Worm (Caenorhabditis elegans) whole organism, late embryonic: ENCODE measurements around the gene rocf-1.

Experiments
- C08G9.2 ChIP-seq: sonication (generic microtip); optimal IDR thresholded peaks from 2 replicates; lab custom pipeline; 2016; ENCODE audit warnings: mild to moderate bottlenecking, missing genetic modification characterization, moderate library complexity, missing compliant biosample characterization
- C38D4.7 ChIP-seq: fragments of 200-800 bp; sonication (Bioruptor generic); optimal IDR thresholded peaks from 2 replicates; lab custom pipeline; 2018; ENCODE audit warnings: mild to moderate bottlenecking, missing genetic modification characterization, moderate library complexity, missing compliant biosample characterization
- F13H6.1 ChIP-seq: sonication (generic microtip); optimal IDR thresholded peaks from 2 replicates; lab custom pipeline; 2016; ENCODE audit warnings: missing genetic modification characterization, missing compliant biosample characterization
- K02D7.2 ChIP-seq: sonication (generic microtip); optimal IDR thresholded peaks from 2 replicates; lab custom pipeline; 2017; ENCODE audit warnings: mild to moderate bottlenecking, missing genetic modification characterization, missing compliant biosample characterization
- K09A11.1 ChIP-seq: sonication (generic microtip); optimal IDR thresholded peaks from 2 replicates; lab custom pipeline; 2017; ENCODE audit warnings: antibody characterized with exemption, mild to moderate bottlenecking, missing genetic modification characterization, missing compliant biosample characterization; ENCODE audit not compliant: insufficient read depth
- T23F11.4 ChIP-seq: fragments of 200-800 bp; sonication (Bioruptor generic); optimal IDR thresholded peaks from 2 replicates; lab custom pipeline; 2018; ENCODE audit warnings: mild to moderate bottlenecking, missing genetic modification characterization, missing compliant biosample characterization
- ceh-14 ChIP-seq: sonication (generic microtip); optimal IDR thresholded peaks from 2 replicates; lab custom pipeline; 2016; ENCODE audit warnings: missing genotype, missing genetic modification characterization, missing compliant biosample characterization
- ceh-19 ChIP-seq: fragments of 200-800 bp; sonication (Bioruptor generic); optimal IDR thresholded peaks from 2 replicates; lab custom pipeline; 2018; ENCODE audit warnings: mild to moderate bottlenecking, missing genetic modification characterization, missing compliant biosample characterization
- ceh-2 ChIP-seq: sonication (generic microtip); optimal IDR thresholded peaks from 2 replicates; lab custom pipeline; 2016; ENCODE audit warnings: missing genotype, missing genetic modification characterization, missing compliant biosample characterization
- ceh-22 ChIP-seq: sonication (generic microtip); optimal IDR thresholded peaks from 2 replicates; lab custom pipeline; 2017; ENCODE audit warnings: missing biosample characterization, missing genetic modification characterization
- ceh-30 ChIP-seq: fragments of 150-350 bp; optimal IDR thresholded peaks from 2 replicates; lab custom pipeline; 2014; ENCODE audit warnings: missing biosample characterization, missing genetic modification characterization
- ceh-34 ChIP-seq: sonication (generic microtip); optimal IDR thresholded peaks from 2 replicates; lab custom pipeline; 2016; ENCODE audit warnings: mild to moderate bottlenecking, missing genetic modification characterization, missing compliant biosample characterization
- ceh-45 ChIP-seq: fragments of 200-800 bp; sonication (Bioruptor generic); IDR thresholded peaks from 2 replicates; pipeline ENCODE4 v1.3.6; 2022; ENCODE audit warnings: missing genetic modification reagents, missing genetic modification characterization, missing compliant biosample characterization
- ceh-48 ChIP-seq: sonication (generic microtip); optimal IDR thresholded peaks from 2 replicates; lab custom pipeline; 2016; ENCODE audit warnings: missing genetic modification characterization, inconsistent platforms, missing compliant biosample characterization
- ceh-6 ChIP-seq: fragments of 200-800 bp; sonication (Bioruptor generic); optimal IDR thresholded peaks from 2 replicates; lab custom pipeline; 2018; ENCODE audit warnings: mild to moderate bottlenecking, missing genetic modification characterization, missing compliant biosample characterization
- ceh-9 ChIP-seq: sonication (generic microtip); optimal IDR thresholded peaks from 2 replicates; lab custom pipeline; 2016; ENCODE audit warnings: mild to moderate bottlenecking, missing genetic modification characterization, inconsistent platforms, missing compliant biosample characterization
- che-1 ChIP-seq: sonication (generic microtip); optimal IDR thresholded peaks from 2 replicates; lab custom pipeline; 2016; ENCODE audit warnings: mild to moderate bottlenecking, missing genetic modification characterization, missing compliant biosample characterization
- dmd-4 ChIP-seq: sonication (generic microtip); optimal IDR thresholded peaks from 2 replicates; lab custom pipeline; 2016; ENCODE audit warnings: borderline replicate concordance, missing genetic modification characterization, missing compliant biosample characterization
- dve-1 ChIP-seq: sonication (generic microtip); optimal IDR thresholded peaks from 2 replicates; lab custom pipeline; 2017; ENCODE audit warnings: antibody characterized with exemption, mild to moderate bottlenecking, missing genetic modification characterization, missing compliant biosample characterization
- fax-1 ChIP-seq: sonication (generic microtip); optimal IDR thresholded peaks from 2 replicates; lab custom pipeline; 2016; ENCODE audit warnings: missing genotype, missing genetic modification characterization, missing compliant biosample characterization
- fkh-10 ChIP-seq: fragments of 150-350 bp; optimal IDR thresholded peaks from 2 replicates; lab custom pipeline; 2014; ENCODE audit warnings: missing biosample characterization, missing genetic modification reagents, missing genetic modification characterization
- fkh-6 ChIP-seq: sonication (generic microtip); optimal IDR thresholded peaks from 2 replicates; lab custom pipeline; 2016; ENCODE audit warnings: missing genetic modification characterization, missing compliant biosample characterization
- gmeb-2 ChIP-seq: sonication (generic microtip); optimal IDR thresholded peaks from 2 replicates; lab custom pipeline; 2016; ENCODE audit warnings: missing genetic modification characterization, inconsistent platforms, missing compliant biosample characterization
- hlh-13 ChIP-seq: fragments of 200-800 bp; sonication (Bioruptor generic); optimal IDR thresholded peaks from 2 replicates; lab custom pipeline; 2018; ENCODE audit warnings: mild to moderate bottlenecking, missing genetic modification characterization, missing compliant biosample characterization
- lim-6 ChIP-seq: sonication (generic microtip); optimal IDR thresholded peaks from 2 replicates; lab custom pipeline; 2016; ENCODE audit warnings: missing genetic modification characterization, missing compliant biosample characterization
- lin-11 ChIP-seq: fragments of 200-800 bp; sonication (Bioruptor generic); optimal IDR thresholded peaks from 2 replicates; lab custom pipeline; 2018; ENCODE audit warnings: mild to moderate bottlenecking, missing genetic modification characterization, missing compliant biosample characterization
- madf-2 ChIP-seq: sonication (generic microtip); optimal IDR thresholded peaks from 2 replicates; lab custom pipeline; 2017; ENCODE audit warnings: missing genetic modification characterization, missing compliant biosample characterization
- nfya-1 ChIP-seq: sonication (generic microtip); optimal IDR thresholded peaks from 2 replicates; lab custom pipeline; 2017; ENCODE audit warnings: missing genetic modification characterization, mild to moderate bottlenecking, missing compliant biosample characterization, antibody characterized with exemption, moderate library complexity
- npax-4 ChIP-seq: sonication (generic microtip); optimal IDR thresholded peaks from 2 replicates; lab custom pipeline; 2016; ENCODE audit warnings: missing genetic modification characterization, missing compliant biosample characterization
- odd-2 ChIP-seq: sonication (generic microtip); optimal IDR thresholded peaks from 2 replicates; lab custom pipeline; 2017; ENCODE audit warnings: antibody characterized with exemption, mild to moderate bottlenecking, missing genetic modification characterization, missing compliant biosample characterization
- pag-3 ChIP-seq: sonication (generic microtip); optimal IDR thresholded peaks from 2 replicates; lab custom pipeline; 2016; ENCODE audit warnings: missing compliant biosample characterization, missing genetic modification characterization, borderline replicate concordance
- pat-9 ChIP-seq: fragments of 200-800 bp; sonication (Bioruptor generic); optimal IDR thresholded peaks from 2 replicates; lab custom pipeline; 2018; ENCODE audit warnings: mild to moderate bottlenecking, missing genetic modification characterization, moderate library complexity, missing compliant biosample characterization
- pha-2 ChIP-seq: sonication (generic microtip); optimal IDR thresholded peaks from 2 replicates; lab custom pipeline; 2017; ENCODE audit warnings: mild to moderate bottlenecking, missing genetic modification characterization, missing compliant biosample characterization
- pros-1 ChIP-seq: fragments of 150-350 bp; optimal IDR thresholded peaks from 2 replicates; lab custom pipeline; 2014; ENCODE audit warnings: missing biosample characterization, missing genetic modification reagents, missing genetic modification characterization
- ref-2 ChIP-seq: sonication (generic microtip); optimal IDR thresholded peaks from 2 replicates; lab custom pipeline; 2016; ENCODE audit warnings: missing genetic modification characterization, missing compliant biosample characterization
- rnt-1 ChIP-seq: sonication (generic microtip); optimal IDR thresholded peaks from 2 replicates; lab custom pipeline; 2016; ENCODE audit warnings: missing genetic modification characterization, missing compliant biosample characterization
- sdc-2 ChIP-seq: sonication (generic microtip); optimal IDR thresholded peaks from 2 replicates; lab custom pipeline; 2016; ENCODE audit warnings: missing genotype, missing genetic modification characterization, missing compliant biosample characterization
- sox-2 ChIP-seq: fragments of 200-800 bp; sonication (Bioruptor generic); IDR thresholded peaks from 2 replicates; pipeline ENCODE4 v1.3.6; 2022; ENCODE audit warnings: missing genetic modification reagents, missing genetic modification characterization, missing compliant biosample characterization
- sox-4 ChIP-seq: sonication (generic microtip); optimal IDR thresholded peaks from 2 replicates; lab custom pipeline; 2017; ENCODE audit warnings: mild to moderate bottlenecking, missing genetic modification characterization, inconsistent platforms, missing compliant biosample characterization
- tbx-2 ChIP-seq: sonication (generic microtip); optimal IDR thresholded peaks from 2 replicates; lab custom pipeline; 2016; ENCODE audit warnings: missing genetic modification characterization, missing compliant biosample characterization
- ttx-3 ChIP-seq: sonication (generic microtip); optimal IDR thresholded peaks from 2 replicates; lab custom pipeline; 2016; ENCODE audit warnings: missing genetic modification reagents, missing genetic modification characterization, missing compliant biosample characterization
- unc-42 ChIP-seq: sonication (generic microtip); optimal IDR thresholded peaks from 2 replicates; lab custom pipeline; 2016; ENCODE audit warnings: missing genotype, missing genetic modification characterization, missing compliant biosample characterization
- unc-86 ChIP-seq: sonication (generic microtip); optimal IDR thresholded peaks from 2 replicates; lab custom pipeline; 2016; ENCODE audit warnings: missing genetic modification characterization, missing compliant biosample characterization
- ztf-16 ChIP-seq: sonication (generic microtip); optimal IDR thresholded peaks from 2 replicates; lab custom pipeline; 2017; ENCODE audit warnings: missing genetic modification characterization, missing compliant biosample characterization

rocf-1 gene

DNA sequence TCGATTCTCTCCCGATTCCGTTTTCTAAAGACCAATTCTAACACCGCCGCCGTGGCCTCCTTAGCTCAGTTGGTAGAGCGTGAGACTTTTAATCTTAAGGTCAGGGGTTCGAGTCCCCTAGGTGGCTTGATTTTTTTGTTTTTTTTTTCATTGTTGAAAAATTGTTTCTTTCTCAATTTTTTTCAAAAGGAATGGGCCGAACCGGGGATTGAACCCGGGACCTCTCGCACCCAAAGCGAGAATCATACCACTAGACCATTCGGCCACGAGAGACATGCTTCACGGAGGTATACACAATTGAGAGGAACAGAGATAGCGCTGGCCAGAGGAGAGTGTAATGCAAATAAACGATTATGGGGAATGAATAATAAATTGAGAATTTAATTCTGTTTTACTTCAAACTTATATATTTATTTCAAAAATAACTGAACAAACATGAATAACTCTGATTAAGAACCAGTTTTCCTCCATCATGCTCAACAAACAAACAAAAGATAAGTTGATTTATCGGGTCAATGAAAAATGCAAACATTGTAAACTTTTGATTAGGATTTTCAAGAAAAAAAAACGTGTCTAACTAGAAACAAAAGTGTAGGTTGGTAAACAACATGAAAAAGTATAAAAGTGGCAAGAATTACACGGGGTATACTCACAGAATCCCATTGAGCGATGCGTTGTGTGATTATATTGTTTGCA lies 878 bp upstream of the rocf-1 start, which contains the start of gene pqn-71 (continued):
- TF ChIP-seq lin-11 (tag; lab: Kevin White, UChicago) (peak; percentile 74), ceh-45 (peak; percentile 73), dmd-4 (tag; lab: Kevin White, UChicago) (peak; percentile 93), ceh-14 (peak; percentile 89), ceh-34 (tag; lab: Kevin White, UChicago) (peak; percentile 86), lim-6 (tag; lab: Kevin White, UChicago) (peak; percentile 72), fkh-6 (tag; lab: Kevin White, UChicago) (peak; percentile 83), tbx-2 (tag; lab: Kevin White, UChicago) (peak; percentile 82), K09A11.1 (tag; lab: Kevin White, UChicago) (peak; percentile 73), ref-2 (peak; percentile 79), ceh-48 (peak; percentile 53), T23F11.4 (peak; percentile 79), che-1 (tag; lab: Kevin White, UChicago) (peak; percentile 80), ceh-30 (peak; percentile 60), C08G9.2 (tag; lab: Kevin White, UChicago) (peak; percentile 79), C38D4.7 (GFP tag; lab: Kevin White, UChicago) (peak; percentile 72), ceh-19 (GFP tag; lab: Kevin White, UChicago) (peak; percentile 84), fax-1 (peak; percentile 80), npax-4 (tag; lab: Kevin White, UChicago) (peak; percentile 71), sox-2 (GFP tag; lab: Robert Waterston, UW) (peak; percentile 72), ztf-16 (tag; lab: Kevin White, UChicago) (peak; percentile 71), unc-86 (tag; lab: Kevin White, UChicago) (peak; percentile 83), ttx-3 (tag; lab: Kevin White, UChicago) (peak; percentile 84), rnt-1 (tag; lab: Kevin White, UChicago) (peak; percentile 81), hlh-13 (GFP tag; lab: Kevin White, UChicago) (peak; percentile 67), nfya-1 (tag; lab: Kevin White, UChicago) (peak; percentile 77), madf-2 (tag; lab: Kevin White, UChicago) (peak; percentile 90), gmeb-2 (tag; lab: Kevin White, UChicago) (peak; percentile 86), fkh-10 (GFP tag; lab: Kevin White, UChicago) (no peak), ceh-2 (tag; lab: Kevin White, UChicago) (peak; percentile 64), sox-4 (tag; lab: Kevin White, UChicago) (peak; percentile 77), unc-42 (tag; lab: Kevin White, UChicago) (peak; percentile 2), K02D7.2 (tag; lab: Kevin White, UChicago) (peak; percentile 78), dve-1 (tag; lab: Kevin White, UChicago) (peak; percentile 83), sdc-2 (tag; lab: Kevin White, UChicago) (peak; percentile 80), pat-9 (peak; percentile 87), ceh-6 (GFP tag; lab: Kevin White, UChicago) (peak; percentile 79), F13H6.1 (tag; lab: Kevin White, UChicago) (peak; percentile 76), ceh-9 (peak; percentile 18), pha-2 (tag; lab: Kevin White, UChicago) (peak; percentile 80), pros-1 (tag; lab: Kevin White, UChicago) (peak; percentile 29), ceh-22 (tag; lab: Kevin White, UChicago) (no peak), pag-3 (peak; percentile 30), odd-2 (no peak)
- TF ChIP-seq, all 69 proteins: peak for 59
